Worm (Caenorhabditis elegans): ENCODE measurements around the gene C49G7.13.

Gene C49G7.13

DNA sequence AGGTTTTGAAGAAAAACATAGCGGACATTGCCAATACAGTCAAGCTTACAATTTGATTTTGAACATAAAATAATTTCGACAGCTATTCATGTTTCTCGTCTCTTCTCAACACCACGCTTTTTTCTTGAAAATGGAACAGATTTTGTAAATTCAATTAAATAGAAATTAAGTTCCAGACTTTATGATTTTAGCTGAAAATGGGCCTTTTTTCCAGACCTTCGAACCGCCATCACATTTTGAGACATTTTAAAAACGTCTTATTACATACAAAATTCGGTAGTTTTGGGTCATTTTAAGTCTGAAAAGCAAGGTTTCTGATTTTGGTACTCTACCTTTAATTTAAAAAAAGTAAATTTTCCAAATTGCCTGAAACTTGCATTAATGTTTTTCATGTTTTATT lies 2.2 kb downstream of the C49G7.13 start, which contains the start of gene C49G7.12:
TSS of gene C49G7.12 (plus strand) at position 301 of the 400 bp plus-strand sequence.
- TF ChIP-seq unc-62 (GFP tag; optimal IDR thresholded peaks at IDR 0.05) = no peak
- no peak for TF ChIP-seq F57A8.1 (GFP tag; optimal IDR thresholded peaks at IDR 0.05)
- no peak for TF ChIP-seq lin-35 (GFP tag; optimal IDR thresholded peaks at IDR 0.05)
- TF ChIP-seq gei-17 (GFP tag; optimal IDR thresholded peaks at IDR 0.05) = no peak
- TF ChIP-seq dpl-1 (GFP tag; optimal IDR thresholded peaks at IDR 0.05) = no peak

- no peak for TF ChIP-seq cebp-1 (GFP tag; IDR thresholded peaks at IDR 0.05)
- TF ChIP-seq cebp-1 (tag; optimal IDR thresholded peaks at IDR 0.05) = peak; percentile 91
- TF ChIP-seq B0035.1 (tag; optimal IDR thresholded peaks at IDR 0.05) = no peak
Observed at ce11 chrV:4038557-4038956, 2.6 kb downstream of the C49G7.13 start.

DNA sequence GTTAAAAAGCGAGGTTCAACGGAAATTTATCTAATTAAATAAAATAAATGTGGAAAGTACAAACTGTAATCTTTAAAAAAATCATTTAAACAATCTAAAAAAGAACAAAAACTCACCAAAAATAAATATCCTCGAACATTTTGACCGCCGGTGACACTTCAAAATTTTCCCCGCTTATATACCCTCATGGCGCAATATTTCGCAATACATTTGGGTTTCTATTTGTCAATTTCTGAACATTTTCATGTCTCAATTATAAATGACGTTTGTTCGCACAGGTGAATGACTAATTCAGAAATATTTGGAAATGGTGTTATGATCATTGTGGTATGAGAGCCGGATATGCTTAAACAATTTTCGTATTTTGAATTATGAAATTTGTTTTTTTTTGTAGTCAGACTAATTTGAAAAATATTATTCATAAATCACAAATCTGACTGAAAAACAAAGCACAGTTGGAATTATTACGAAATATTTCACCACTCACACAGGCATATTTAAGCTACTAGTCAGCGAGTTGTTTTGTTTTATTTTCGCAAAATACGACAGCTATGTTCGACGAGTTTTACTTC lies 6.0 kb downstream of the C49G7.13 start, which contains the start of the genes C49G7.10 and irg-2:
TSS of gene C49G7.10 (minus strand) at position 169 of the 572 bp plus-strand sequence.
TSS of gene irg-2 (plus strand) at position 329 of the 572 bp plus-strand sequence.
- TF ChIP-seq madf-6 (GFP tag; IDR thresholded peaks at IDR 0.05) = no peak
- no peak for TF ChIP-seq T07F8.4 (tag; optimal IDR thresholded peaks at IDR 0.05)
- TF ChIP-seq cebp-2 (GFP tag; IDR thresholded peaks at IDR 0.05) = peak; percentile 85; the same call in 1 of the 2 replicates
- peak; percentile 35 for TF ChIP-seq attf-5 (GFP tag; optimal IDR thresholded peaks at IDR 0.05)
- no peak for TF ChIP-seq die-1 (tag; optimal IDR thresholded peaks at IDR 0.05)
- no peak for TF ChIP-seq ets-4 (GFP tag; optimal IDR thresholded peaks at IDR 0.05)
- TF ChIP-seq efl-1 (GFP tag; optimal IDR thresholded peaks at IDR 0.05) = no peak
- no peak for TF ChIP-seq madf-3 (GFP tag; IDR thresholded peaks at IDR 0.05)
- TF ChIP-seq atf-7 (tag; optimal IDR thresholded peaks at IDR 0.05) = no peak
- peak; percentile 30 for TF ChIP-seq nhr-80 (tag; optimal IDR thresholded peaks at IDR 0.05)
- peak; percentile 51 for TF ChIP-seq unc-62 (GFP tag; optimal IDR thresholded peaks at IDR 0.05)
- TF ChIP-seq Y53F4B.3 (GFP tag; IDR thresholded peaks at IDR 0.05) = no peak
- TF ChIP-seq let-607 (tag; optimal IDR thresholded peaks at IDR 0.05) = no peak
- no peak for TF ChIP-seq K12H6.12 (tag; optimal IDR thresholded peaks at IDR 0.05)
- TF ChIP-seq cebp-1 (GFP tag; IDR thresholded peaks at IDR 0.05) = peak; percentile 98
- TF ChIP-seq cebp-1 (tag; optimal IDR thresholded peaks at IDR 0.05) = peak; percentile 100
- no peak for TF ChIP-seq madf-10 (tag; optimal IDR thresholded peaks at IDR 0.05)
- TF ChIP-seq F57A8.1 (GFP tag; optimal IDR thresholded peaks at IDR 0.05) = no peak
- no peak for TF ChIP-seq tbx-9 (tag; optimal IDR thresholded peaks at IDR 0.05; ENCODE audit: borderline replicate concordance)
- TF ChIP-seq nhr-179 (tag; optimal IDR thresholded peaks at IDR 0.05) = no peak
- TF ChIP-seq athp-1 (tag; optimal IDR thresholded peaks at IDR 0.05) = no peak
- TF ChIP-seq bed-1 (GFP tag; IDR thresholded peaks at IDR 0.05) = no peak
- no peak for TF ChIP-seq ceh-91 (GFP tag; IDR thresholded peaks at IDR 0.05)
- no peak for TF ChIP-seq hmg-1.2 (GFP tag; IDR thresholded peaks at IDR 0.05)
- no peak for TF ChIP-seq hlh-26 (GFP tag; conservative IDR thresholded peaks at IDR 0.05)
- TF ChIP-seq nfya-1 (tag; optimal IDR thresholded peaks at IDR 0.05; ENCODE audit: borderline replicate concordance, insufficient read depth) = no peak
- TF ChIP-seq mcd-1 (GFP tag; IDR thresholded peaks at IDR 0.05) = no peak
- TF ChIP-seq nhr-27 (tag; optimal IDR thresholded peaks at IDR 0.05) = no peak
- TF ChIP-seq akir-1 (GFP tag; optimal IDR thresholded peaks at IDR 0.05) = no peak
- TF ChIP-seq nfya-2 (GFP tag; IDR thresholded peaks at IDR 0.05) = no peak
- no peak for TF ChIP-seq him-1 (tag; optimal IDR thresholded peaks at IDR 0.05)
- TF ChIP-seq attf-3 (GFP tag; conservative IDR thresholded peaks at IDR 0.05) = no peak
- no peak for TF ChIP-seq let-526 (GFP tag; IDR thresholded peaks at IDR 0.05)

Data from whole organism, young adult.